Fruit fly (Drosophila melanogaster) whole organism, prepupa: ENCODE measurements around the gene ppl.

Experiments used
- CG10631 ChIP-seq: fragments of 200-800 bp; sonication (Bioruptor generic); optimal IDR thresholded peaks from 2 replicates; lab custom pipeline; 2016; ENCODE audit warnings: missing biosample characterization, missing genetic modification characterization
- CG10669 ChIP-seq: fragments of 200-800 bp; sonication (Bioruptor generic); optimal IDR thresholded peaks from 3 replicates; lab custom pipeline; 2018; ENCODE audit warnings: missing biosample characterization, mild to moderate bottlenecking, missing genetic modification characterization, moderate library complexity
- CG15336 ChIP-seq: fragments of 200-800 bp; sonication (Bioruptor generic); IDR thresholded peaks from 2 replicates; pipeline ENCODE4 v1.3.6; 2022; ENCODE audit warnings: missing biosample characterization, missing genetic modification characterization
- CG16779 ChIP-seq: fragments of 200-800 bp; sonication (Bioruptor generic); optimal IDR thresholded peaks from 3 replicates; lab custom pipeline; 2017; ENCODE audit warnings: missing biosample characterization, mild to moderate bottlenecking, missing genetic modification characterization
- CG3032 ChIP-seq: fragments of 200-800 bp; optimal IDR thresholded peaks from 2 replicates; lab custom pipeline; 2019; ENCODE audit warnings: missing biosample characterization, mild to moderate bottlenecking, missing genetic modification characterization, moderate library complexity
- CG31627 ChIP-seq: fragments of 200-800 bp; sonication (Bioruptor generic); optimal IDR thresholded peaks from 3 replicates; lab custom pipeline; 2016; ENCODE audit warnings: missing biosample characterization, missing genetic modification characterization
- CG32006 ChIP-seq: fragments of 200-800 bp; sonication (Bioruptor generic); optimal IDR thresholded peaks from 3 replicates; lab custom pipeline; 2017; ENCODE audit warnings: missing biosample characterization, mild to moderate bottlenecking, missing genetic modification characterization
- CG34406 ChIP-seq: fragments of 200-800 bp; sonication (Bioruptor generic); optimal IDR thresholded peaks from 3 replicates; lab custom pipeline; 2016; ENCODE audit warnings: missing biosample characterization, missing genetic modification characterization
- CG3919 ChIP-seq: fragments of 200-800 bp; sonication (Bioruptor generic); optimal IDR thresholded peaks from 3 replicates; lab custom pipeline; 2016; ENCODE audit warnings: missing biosample characterization, missing genetic modification characterization
- CG4318 ChIP-seq: fragments of 200-800 bp; sonication (Bioruptor generic); optimal IDR thresholded peaks from 3 replicates; lab custom pipeline; 2017; ENCODE audit warnings: missing biosample characterization, mild to moderate bottlenecking, missing genetic modification characterization
- CG6276 ChIP-seq: fragments of 200-800 bp; sonication (Bioruptor generic); optimal IDR thresholded peaks from 2 replicates; lab custom pipeline; 2017; ENCODE audit warnings: missing biosample characterization, mild to moderate bottlenecking, missing genetic modification characterization
- CG6792 ChIP-seq: fragments of 200-800 bp; sonication (Bioruptor generic); optimal IDR thresholded peaks from 3 replicates; lab custom pipeline; 2016; ENCODE audit warnings: missing biosample characterization, missing genetic modification characterization
- CG6808 ChIP-seq: fragments of 200-800 bp; sonication (Bioruptor generic); optimal IDR thresholded peaks from 3 replicates; lab custom pipeline; 2017; ENCODE audit warnings: missing biosample characterization, missing genetic modification characterization, mild to moderate bottlenecking, moderate library complexity, missing genetic modification reagents
- CG6854 ChIP-seq: fragments of 200-800 bp; sonication (Bioruptor generic); optimal IDR thresholded peaks from 2 replicates; lab custom pipeline; 2017; ENCODE audit warnings: missing biosample characterization, mild to moderate bottlenecking, missing genetic modification characterization
- CG7368 ChIP-seq: fragments of 200-800 bp; sonication (Bioruptor generic); optimal IDR thresholded peaks from 3 replicates; lab custom pipeline; 2016; ENCODE audit warnings: missing biosample characterization, missing genetic modification characterization
- CG8119 ChIP-seq: fragments of 200-800 bp; sonication (Bioruptor generic); IDR thresholded peaks from 3 replicates; pipeline ENCODE4 v1.3.6; 2022; ENCODE audit warnings: missing biosample characterization, missing genetic modification characterization
- CG8319 ChIP-seq: fragments of 200-800 bp; sonication (Bioruptor generic); optimal IDR thresholded peaks from 3 replicates; lab custom pipeline; 2016; ENCODE audit warnings: missing biosample characterization, missing genetic modification characterization
- CG8632 ChIP-seq: fragments of 200-800 bp; sonication (Bioruptor generic); optimal IDR thresholded peaks from 3 replicates; lab custom pipeline; 2016; ENCODE audit warnings: missing biosample characterization, missing genetic modification characterization
- Eip75B ChIP-seq: fragments of 200-800 bp; sonication (Bioruptor generic); optimal IDR thresholded peaks from 3 replicates; lab custom pipeline; 2016; ENCODE audit warnings: missing biosample characterization, missing genetic modification characterization
- Eip78C ChIP-seq: fragments of 200-800 bp; sonication (Bioruptor generic); peaks from one replicate; lab custom pipeline; 2016; ENCODE audit warnings: missing biosample characterization, missing genetic modification characterization
- Eip93F ChIP-seq: fragments of 200-800 bp; sonication (Bioruptor generic); optimal IDR thresholded peaks from 2 replicates; lab custom pipeline; 2016; ENCODE audit warnings: missing biosample characterization, mild to moderate bottlenecking, missing genetic modification characterization
- Ets21C ChIP-seq: fragments of 200-800 bp; sonication (Bioruptor generic); optimal IDR thresholded peaks from 3 replicates; lab custom pipeline; 2016; ENCODE audit warnings: missing biosample characterization, missing genetic modification characterization
- Gug ChIP-seq: fragments of 200-800 bp; sonication (Bioruptor generic); IDR thresholded peaks from 2 replicates; pipeline ENCODE4 v1.3.6; 2022; ENCODE audit warnings: missing biosample characterization, missing genetic modification characterization
- Hr4 ChIP-seq: fragments of 200-800 bp; sonication (Bioruptor generic); optimal IDR thresholded peaks from 3 replicates; lab custom pipeline; 2016; ENCODE audit warnings: missing biosample characterization, missing genetic modification characterization
- Lpt ChIP-seq: fragments of 200-800 bp; sonication (Bioruptor generic); optimal IDR thresholded peaks from 3 replicates; lab custom pipeline; 2016; ENCODE audit warnings: missing biosample characterization, missing genetic modification characterization
- Met ChIP-seq: fragments of 200-800 bp; sonication (Bioruptor generic); optimal IDR thresholded peaks from 3 replicates; lab custom pipeline; 2016; ENCODE audit warnings: missing biosample characterization, missing genetic modification characterization
- OdsH ChIP-seq: fragments of 200-800 bp; sonication (Bioruptor generic); optimal IDR thresholded peaks from 3 replicates; lab custom pipeline; 2016; ENCODE audit warnings: missing biosample characterization, missing genetic modification characterization
- Smox ChIP-seq: fragments of 200-800 bp; sonication (Bioruptor generic); optimal IDR thresholded peaks from 3 replicates; lab custom pipeline; 2016; ENCODE audit warnings: missing biosample characterization, missing genetic modification characterization
- Sox102F ChIP-seq: fragments of 200-800 bp; sonication (Bioruptor generic); optimal IDR thresholded peaks from 2 replicates; lab custom pipeline; 2016; ENCODE audit warnings: missing biosample characterization, mild to moderate bottlenecking, missing genetic modification characterization
- Sox14 ChIP-seq: fragments of 200-800 bp; sonication (Bioruptor generic); optimal IDR thresholded peaks from 3 replicates; lab custom pipeline; 2016; ENCODE audit warnings: missing biosample characterization, missing genetic modification characterization
- Sox15 ChIP-seq: fragments of 200-800 bp; sonication (Bioruptor generic); optimal IDR thresholded peaks from 3 replicates; lab custom pipeline; 2016; ENCODE audit warnings: missing biosample characterization, missing genetic modification characterization
- achi ChIP-seq: fragments of 200-800 bp; sonication (Bioruptor generic); optimal IDR thresholded peaks from 3 replicates; lab custom pipeline; 2016; ENCODE audit warnings: missing biosample characterization, missing genetic modification characterization
- acj6 ChIP-seq: fragments of 200-800 bp; sonication (Bioruptor generic); optimal IDR thresholded peaks from 3 replicates; lab custom pipeline; 2016; ENCODE audit warnings: missing biosample characterization, missing genetic modification characterization
- dsx ChIP-seq: fragments of 200-800 bp; optimal IDR thresholded peaks from 3 replicates; lab custom pipeline; 2019; ENCODE audit warnings: missing biosample characterization, mild to moderate bottlenecking, missing genetic modification characterization, moderate library complexity; ENCODE audit not compliant: poor library complexity, severe bottlenecking
- fd59A ChIP-seq: fragments of 200-800 bp; sonication (Bioruptor generic); optimal IDR thresholded peaks from 2 replicates; lab custom pipeline; 2017; ENCODE audit warnings: missing biosample characterization, mild to moderate bottlenecking, missing genetic modification characterization, missing genetic modification reagents
- fd85E ChIP-seq: fragments of 200-800 bp; sonication (Bioruptor generic); optimal IDR thresholded peaks from 3 replicates; lab custom pipeline; 2016; ENCODE audit warnings: missing biosample characterization, missing genetic modification characterization
- fkh ChIP-seq: fragments of 200-800 bp; sonication (Bioruptor generic); optimal IDR thresholded peaks from 3 replicates; lab custom pipeline; 2017; ENCODE audit warnings: missing biosample characterization, mild to moderate bottlenecking, missing genetic modification characterization, moderate library complexity
- lz ChIP-seq: fragments of 200-800 bp; sonication (Bioruptor generic); optimal IDR thresholded peaks from 3 replicates; lab custom pipeline; 2016; ENCODE audit warnings: missing biosample characterization, missing genetic modification characterization
- net ChIP-seq: fragments of 200-800 bp; sonication (Bioruptor generic); optimal IDR thresholded peaks from 3 replicates; lab custom pipeline; 2016; ENCODE audit warnings: missing biosample characterization, missing genetic modification characterization
- pdm3 ChIP-seq: fragments of 200-800 bp; sonication (Bioruptor generic); optimal IDR thresholded peaks from 3 replicates; lab custom pipeline; 2016; ENCODE audit warnings: missing biosample characterization, missing genetic modification characterization
- salr ChIP-seq, 2 experiments: fragments of 200-800 bp; sonication (Bioruptor generic); optimal IDR thresholded peaks; 3 replicates each; lab custom pipeline; 2016 to 2018; ENCODE audit warnings: missing biosample characterization in 2 of 2, missing genetic modification characterization in 2 of 2, mild to moderate bottlenecking in 1 of 2
- spab ChIP-seq: fragments of 200-800 bp; sonication (Bioruptor generic); optimal IDR thresholded peaks from 2 replicates; lab custom pipeline; 2017; ENCODE audit warnings: missing biosample characterization, mild to moderate bottlenecking, missing genetic modification characterization, missing genetic modification reagents
- svp ChIP-seq: fragments of 200-800 bp; sonication (Bioruptor generic); peaks from one replicate; lab custom pipeline; 2016; ENCODE audit warnings: missing biosample characterization, missing genetic modification characterization
- topi ChIP-seq: fragments of 200-800 bp; sonication (Bioruptor generic); optimal IDR thresholded peaks from 3 replicates; lab custom pipeline; 2016; ENCODE audit warnings: missing biosample characterization, missing genetic modification characterization
- vri ChIP-seq: fragments of 200-800 bp; sonication (Bioruptor generic); optimal IDR thresholded peaks from 3 replicates; lab custom pipeline; 2016; ENCODE audit warnings: missing biosample characterization, mild to moderate bottlenecking, missing genetic modification characterization

ppl gene

DNA sequence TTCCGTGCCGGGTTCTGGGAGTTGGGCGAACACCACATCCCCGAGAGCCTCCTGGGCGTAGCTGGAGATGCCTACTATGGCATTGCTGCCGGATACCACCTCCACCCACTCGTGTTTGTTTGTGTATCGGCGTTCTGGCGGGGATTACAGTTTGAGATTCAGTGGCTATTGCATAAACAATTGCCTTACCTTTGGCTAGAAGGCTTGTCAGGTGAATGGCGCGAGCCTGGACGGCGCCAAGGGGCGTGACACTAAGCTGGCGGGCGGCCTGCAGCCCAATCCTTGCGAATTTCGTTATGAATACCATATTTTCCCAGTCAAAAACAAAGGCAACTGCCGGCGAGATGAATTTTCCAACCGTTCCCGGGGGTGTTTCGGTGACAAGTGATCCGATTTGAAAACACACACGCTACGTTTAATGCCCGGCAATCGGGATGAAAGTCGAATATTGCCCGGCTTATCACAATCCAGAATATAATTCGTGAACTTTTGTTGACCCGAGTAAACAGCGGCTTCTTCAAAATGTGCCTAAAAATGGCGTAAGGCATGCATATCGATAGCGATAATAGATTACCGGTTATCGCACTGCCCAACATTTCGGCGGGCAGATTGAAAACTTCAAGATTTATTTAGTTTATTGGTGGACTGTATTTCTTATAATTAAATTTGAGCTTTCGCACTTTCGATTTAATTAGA lies at the start of gene ppl:
Gene ppl, minus strand, starts transcription at position 511 of the 696 bp plus-strand sequence.
- TF ChIP-seq Lpt (GFP tag; lab: Kevin White, UChicago), result no peak
- TF ChIP-seq Ets21C (GFP tag; lab: Kevin White, UChicago), result no peak
- TF ChIP-seq CG32006 (GFP tag; lab: Kevin White, UChicago), result no peak
- peak; percentile 100 for TF ChIP-seq svp (GFP tag; lab: Kevin White, UChicago)
- no peak for TF ChIP-seq dsx (GFP tag; lab: Kevin White, UChicago)
- TF ChIP-seq CG6792 (GFP tag; lab: Kevin White, UChicago), result no peak
- TF ChIP-seq CG6276 (GFP tag; lab: Kevin White, UChicago), result no peak
- TF ChIP-seq CG15336 (GFP tag; lab: Robert Waterston, UW), result no peak
- peak; percentile 11 for TF ChIP-seq Eip78C (GFP tag; lab: Kevin White, UChicago)
- no peak for TF ChIP-seq pdm3 (GFP tag; lab: Kevin White, UChicago)
- TF ChIP-seq Met (GFP tag; lab: Kevin White, UChicago), result peak; percentile 15
- TF ChIP-seq Sox102F (GFP tag; lab: Kevin White, UChicago), result peak; percentile 1
- no peak for TF ChIP-seq fd59A (GFP tag; lab: Kevin White, UChicago)
- no peak for TF ChIP-seq CG8632 (GFP tag; lab: Kevin White, UChicago)
- no peak for TF ChIP-seq Eip75B
- no peak for TF ChIP-seq topi (GFP tag; lab: Kevin White, UChicago)
- TF ChIP-seq vri (GFP tag; lab: Kevin White, UChicago), result peak; percentile 31
- TF ChIP-seq fkh (GFP tag; lab: Kevin White, UChicago), result peak; percentile 96

DNA sequence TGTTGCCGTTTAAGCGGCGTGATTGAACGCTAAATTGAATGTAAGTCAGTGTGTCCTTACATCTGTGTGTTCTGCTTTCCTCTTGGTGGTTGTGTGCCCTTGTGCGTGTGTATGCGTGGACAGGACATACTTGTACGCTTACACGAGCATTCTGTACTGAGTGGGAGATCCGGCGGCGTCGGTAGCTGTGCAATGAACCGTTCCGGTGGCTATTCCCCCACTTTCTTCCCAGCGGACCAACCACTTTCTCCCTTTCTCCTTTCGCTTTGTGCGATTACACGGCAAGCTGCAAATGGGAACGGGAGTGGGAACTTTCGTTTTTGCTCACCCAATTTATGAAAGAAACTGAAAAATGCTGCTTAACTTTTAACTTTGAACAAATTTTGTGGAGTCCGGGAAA lies 43.4 kb upstream of the ppl start:
- TF ChIP-seq Sox15 (GFP tag; lab: Kevin White, UChicago), result no peak
- no peak for TF ChIP-seq CG6854 (GFP tag; lab: Kevin White, UChicago)
- TF ChIP-seq Eip75B, result no peak

DNA sequence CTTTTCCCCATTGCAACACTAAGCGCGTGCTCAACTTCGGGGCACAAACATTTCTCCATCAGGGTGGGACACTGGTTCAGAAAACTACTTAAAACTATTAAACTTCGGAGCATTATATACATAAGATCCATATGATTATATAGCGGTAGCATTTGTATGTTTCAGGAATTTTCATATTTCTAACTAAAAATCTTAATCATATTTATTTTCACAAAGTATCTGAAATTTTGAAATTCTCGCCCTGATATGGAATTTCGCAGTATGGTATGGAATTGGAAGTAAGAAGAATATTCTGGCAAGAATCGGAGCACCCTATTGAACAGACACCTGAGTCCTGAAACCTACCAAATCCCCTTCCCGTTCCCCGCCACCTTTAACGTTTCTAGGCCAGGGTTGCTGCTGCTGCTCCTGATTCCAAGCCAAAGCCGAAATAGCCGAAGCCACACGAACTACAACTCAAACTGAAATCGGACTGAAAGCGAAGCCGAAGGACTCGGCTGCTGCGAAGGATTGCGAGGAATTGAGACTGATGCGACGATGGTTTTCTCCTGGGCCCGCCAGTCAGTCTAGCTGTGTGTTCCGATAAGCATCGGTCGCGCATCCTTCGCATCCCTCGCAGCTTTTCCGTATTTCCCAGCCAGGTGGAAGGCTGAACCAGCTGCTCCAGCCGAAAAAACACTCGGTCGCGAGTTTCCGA lies 40.6 kb upstream of the ppl start:
- no peak for TF ChIP-seq Eip93F
- peak; percentile 45 for TF ChIP-seq achi (GFP tag; lab: Kevin White, UChicago)
- no peak for TF ChIP-seq CG8319
- peak; percentile 36 for TF ChIP-seq Hr4 (GFP tag; lab: Kevin White, UChicago)
- peak; percentile 10 for TF ChIP-seq CG16779 (tag; lab: Kevin White, UChicago)
- peak; percentile 54 for TF ChIP-seq Met (GFP tag; lab: Kevin White, UChicago)
- TF ChIP-seq CG15336 (GFP tag; lab: Robert Waterston, UW), result no peak
- TF ChIP-seq salr (GFP tag; optimal IDR thresholded peaks at IDR 0.05; lab: Kevin White, UChicago), result no peak
- peak; percentile 59 for TF ChIP-seq CG10669 (GFP tag; lab: Kevin White, UChicago)
- TF ChIP-seq CG4318 (GFP tag; lab: Kevin White, UChicago), result peak; percentile 37
- no peak for TF ChIP-seq CG7368 (GFP tag; lab: Kevin White, UChicago)
- TF ChIP-seq pdm3 (GFP tag; lab: Kevin White, UChicago), result peak; percentile 40
- TF ChIP-seq CG10631, result peak; percentile 17
- TF ChIP-seq fd85E (GFP tag; lab: Kevin White, UChicago), result no peak
- peak; percentile 54 for TF ChIP-seq Smox (GFP tag; lab: Kevin White, UChicago)
- peak; percentile 19 for TF ChIP-seq lz (GFP tag; lab: Kevin White, UChicago)
- TF ChIP-seq CG8119 (GFP tag; lab: Robert Waterston, UW), result no peak; the same call in 2 of the 3 replicates
- no peak for TF ChIP-seq CG3032 (tag; lab: Kevin White, UChicago)
- peak; percentile 35 for TF ChIP-seq acj6 (GFP tag; lab: Kevin White, UChicago)
- peak; percentile 4 for TF ChIP-seq net
- TF ChIP-seq Sox14, result peak; percentile 39
- TF ChIP-seq vri (GFP tag; lab: Kevin White, UChicago), result no peak
- TF ChIP-seq CG34406, result peak; percentile 22
- peak; percentile 28 for TF ChIP-seq CG31627 (GFP tag; lab: Kevin White, UChicago)
- TF ChIP-seq OdsH (GFP tag; lab: Kevin White, UChicago), result peak; percentile 51
- TF ChIP-seq CG6808 (GFP tag; lab: Kevin White, UChicago), result no peak
- TF ChIP-seq spab (GFP tag; lab: Kevin White, UChicago), result no peak
- TF ChIP-seq CG6854 (GFP tag; lab: Kevin White, UChicago), result no peak
- peak; percentile 19 for TF ChIP-seq CG8632 (GFP tag; lab: Kevin White, UChicago)
- TF ChIP-seq Gug (GFP tag; lab: Robert Waterston, UW), result no peak
- peak; percentile 17 for TF ChIP-seq fd59A (GFP tag; lab: Kevin White, UChicago)
- peak; percentile 39 for TF ChIP-seq CG3919 (GFP tag; lab: Kevin White, UChicago)
- TF ChIP-seq CG6276 (GFP tag; lab: Kevin White, UChicago), result peak; percentile 52
